Worm (Caenorhabditis elegans) whole organism, L3 larva: ENCODE data around the gene R02D5.9.

ENCODE experiments used
- ZK546.5 ChIP-seq: sonication (generic microtip); optimal IDR thresholded peaks from 2 replicates; lab custom pipeline; 2017; ENCODE audit warnings: missing biosample characterization, missing genetic modification characterization
- aly-2 ChIP-seq: fragments of 150-350 bp; optimal IDR thresholded peaks from 2 replicates; lab custom pipeline; 2014; ENCODE audit warnings: missing biosample characterization, missing genetic modification characterization
- ama-1 ChIP-seq: fragments of 150-350 bp; optimal IDR thresholded peaks from 2 replicates; lab custom pipeline; 2018
- ceh-16 ChIP-seq: sonication (generic microtip); optimal IDR thresholded peaks from 2 replicates; lab custom pipeline; 2017; ENCODE audit warnings: missing biosample characterization, missing genetic modification characterization
- ceh-28 ChIP-seq: fragments of 150-350 bp; optimal IDR thresholded peaks from 2 replicates; lab custom pipeline; 2014; ENCODE audit warnings: missing biosample characterization, missing genetic modification reagents, missing genetic modification characterization
- ceh-9 ChIP-seq: sonication (generic microtip); optimal IDR thresholded peaks from 2 replicates; lab custom pipeline; 2018; ENCODE audit warnings: missing biosample characterization, missing genetic modification characterization
- daf-12 ChIP-seq: fragments of 150-350 bp; optimal IDR thresholded peaks from 2 replicates; lab custom pipeline; 2014; ENCODE audit warnings: missing biosample characterization, missing genetic modification reagents, missing genetic modification characterization
- egl-5 ChIP-seq: fragments of 150-350 bp; optimal IDR thresholded peaks from 2 replicates; lab custom pipeline; 2017; ENCODE audit warnings: missing biosample characterization, missing genetic modification reagents, missing genetic modification characterization, inconsistent platforms
- elt-1 ChIP-seq: fragments of 150-350 bp; optimal IDR thresholded peaks from 2 replicates; lab custom pipeline; 2014; ENCODE audit warnings: missing biosample characterization, missing genetic modification characterization
- elt-2 ChIP-seq: sonication (generic microtip); optimal IDR thresholded peaks from 2 replicates; lab custom pipeline; 2016; ENCODE audit warnings: missing genetic modification reagents, mild to moderate bottlenecking, missing genetic modification characterization, missing compliant biosample characterization
- eor-1 ChIP-seq, 2 experiments: fragments of 150-350 bp; optimal IDR thresholded peaks; 2 replicates each; lab custom pipeline; 2014 to 2018; ENCODE audit warnings: missing biosample characterization in 2 of 2, missing genetic modification characterization in 2 of 2
- fkh-10 ChIP-seq: sonication (generic microtip); optimal IDR thresholded peaks from 2 replicates; lab custom pipeline; 2017; ENCODE audit warnings: missing biosample characterization, missing genetic modification reagents, missing genetic modification characterization
- fkh-2 ChIP-seq: fragments of 150-350 bp; optimal IDR thresholded peaks from 2 replicates; lab custom pipeline; 2014; ENCODE audit warnings: missing biosample characterization, missing genetic modification reagents, missing genetic modification characterization
- fos-1 ChIP-seq: fragments of 150-350 bp; optimal IDR thresholded peaks from 2 replicates; lab custom pipeline; 2014; ENCODE audit warnings: missing biosample characterization, missing genetic modification characterization
- hmg-11 ChIP-seq: sonication (generic microtip); optimal IDR thresholded peaks from 2 replicates; lab custom pipeline; 2016; ENCODE audit warnings: missing genetic modification characterization, missing compliant biosample characterization
- jun-1 ChIP-seq: fragments of 150-350 bp; optimal IDR thresholded peaks from 2 replicates; lab custom pipeline; 2014; ENCODE audit warnings: missing biosample characterization, missing genetic modification reagents, missing genetic modification characterization
- lin-15B ChIP-seq: fragments of 150-350 bp; optimal IDR thresholded peaks from 2 replicates; lab custom pipeline; 2014; ENCODE audit warnings: missing biosample characterization, missing genetic modification characterization
- lin-39 ChIP-seq: fragments of 150-350 bp; optimal IDR thresholded peaks from 2 replicates; lab custom pipeline; 2018; ENCODE audit warnings: missing biosample characterization, missing genetic modification reagents, missing genetic modification characterization
- lsy-12 ChIP-seq: sonication (generic microtip); optimal IDR thresholded peaks from 2 replicates; lab custom pipeline; 2016; ENCODE audit warnings: mild to moderate bottlenecking, missing genetic modification characterization, missing compliant biosample characterization
- mdl-1 ChIP-seq: fragments of 150-350 bp; optimal IDR thresholded peaks from 2 replicates; lab custom pipeline; 2014; ENCODE audit warnings: missing biosample characterization, missing genetic modification characterization
- mml-1 ChIP-seq: fragments of 150-350 bp; sonication (generic microtip); optimal IDR thresholded peaks from 3 replicates; lab custom pipeline; 2014; ENCODE audit warnings: missing biosample characterization, missing genetic modification characterization
- nfya-1 ChIP-seq: sonication (generic microtip); optimal IDR thresholded peaks from 2 replicates; lab custom pipeline; 2017; ENCODE audit warnings: missing genetic modification characterization, mild to moderate bottlenecking, missing compliant biosample characterization, antibody characterized with exemption, moderate library complexity; ENCODE audit not compliant: insufficient read depth
- nhr-11 ChIP-seq: fragments of 150-350 bp; optimal IDR thresholded peaks from 2 replicates; lab custom pipeline; 2014; ENCODE audit warnings: missing biosample characterization, missing genetic modification characterization
- nhr-23 ChIP-seq: fragments of 150-350 bp; optimal IDR thresholded peaks from 2 replicates; lab custom pipeline; 2014; ENCODE audit warnings: missing biosample characterization, missing genetic modification reagents, missing genetic modification characterization
- nhr-237 ChIP-seq: fragments of 150-350 bp; optimal IDR thresholded peaks from 2 replicates; lab custom pipeline; 2014; ENCODE audit warnings: missing biosample characterization, missing genetic modification characterization
- nhr-25 ChIP-seq: sonication (generic microtip); optimal IDR thresholded peaks from 2 replicates; lab custom pipeline; 2017; ENCODE audit warnings: missing biosample characterization, missing genetic modification characterization
- nhr-28 ChIP-seq: fragments of 150-350 bp; optimal IDR thresholded peaks from 2 replicates; lab custom pipeline; 2014; ENCODE audit warnings: missing biosample characterization, missing genetic modification characterization
- nhr-43 ChIP-seq: sonication (generic microtip); optimal IDR thresholded peaks from 2 replicates; lab custom pipeline; 2016; ENCODE audit warnings: mild to moderate bottlenecking, missing genetic modification characterization, missing compliant biosample characterization; ENCODE audit not compliant: poor library complexity, severe bottlenecking
- nhr-67 ChIP-seq: fragments of 150-350 bp; optimal IDR thresholded peaks from 2 replicates; lab custom pipeline; 2014; ENCODE audit warnings: missing biosample characterization, missing genetic modification characterization
- nhr-76 ChIP-seq: fragments of 150-350 bp; sonication (generic microtip); optimal IDR thresholded peaks from 5 replicates; lab custom pipeline; 2014; ENCODE audit warnings: missing biosample characterization, missing genetic modification characterization
- nhr-77 ChIP-seq: fragments of 150-350 bp; optimal IDR thresholded peaks from 2 replicates; lab custom pipeline; 2014; ENCODE audit warnings: missing biosample characterization, missing genetic modification characterization
- pha-4 ChIP-seq: fragments of 150-350 bp; optimal IDR thresholded peaks from 2 replicates; lab custom pipeline; 2014; ENCODE audit warnings: missing biosample characterization, missing genetic modification reagents, missing genetic modification characterization
- pqm-1 ChIP-seq: fragments of 150-350 bp; optimal IDR thresholded peaks from 2 replicates; lab custom pipeline; 2017; ENCODE audit warnings: missing biosample characterization, missing genetic modification characterization, inconsistent platforms
- sea-2 ChIP-seq: fragments of 150-350 bp; sonication (generic microtip); optimal IDR thresholded peaks from 4 replicates; lab custom pipeline; 2014; ENCODE audit warnings: missing biosample characterization, missing genetic modification reagents, missing genetic modification characterization
- unc-62 ChIP-seq: fragments of 150-350 bp; sonication (generic microtip); optimal IDR thresholded peaks from 4 replicates; lab custom pipeline; 2014; ENCODE audit warnings: missing biosample characterization, missing genetic modification reagents, missing genetic modification characterization
- ztf-11 ChIP-seq: fragments of 150-350 bp; optimal IDR thresholded peaks from 2 replicates; lab custom pipeline; 2014; ENCODE audit warnings: missing biosample characterization, missing genetic modification characterization

The R02D5.9 gene

ce11 chrV:14523788-14524582 is 13.1 kb upstream of the R02D5.9 start, which contains the start of gene ril-1:
Gene ril-1 (minus strand): TSS chrV:14524129.
- TF ChIP-seq lsy-12 (tag; lab: Kevin White, UChicago) (no peak), lin-15B (tag; lab: Kevin White, UChicago) (peak; percentile 54), nfya-1 (tag; lab: Kevin White, UChicago) (peak; percentile 64), nhr-28 (tag; lab: Kevin White, UChicago) (no peak), ama-1 (lab: Kevin White, UChicago) (no peak), fos-1 (tag; lab: Kevin White, UChicago) (no peak), hmg-11 (peak; percentile 49), nhr-23 (tag; lab: Kevin White, UChicago) (peak; percentile 7), elt-2 (tag; lab: Kevin White, UChicago) (peak; percentile 48), elt-1 (tag; lab: Kevin White, UChicago) (no peak), nhr-25 (tag; lab: Kevin White, UChicago) (peak; percentile 29), nhr-43 (tag; lab: Kevin White, UChicago) (no peak), pqm-1 (tag; lab: Kevin White, UChicago) (no peak), fkh-2 (tag; lab: Kevin White, UChicago) (no peak), eor-1 (tag; optimal IDR thresholded peaks at IDR 0.05; lab: Kevin White, UChicago) (no peak), mml-1 (tag; lab: Kevin White, UChicago) (no peak)

ce11 chrV:14523105-14523504 is 12.2 kb upstream of the R02D5.9 start, which contains the start of gene C53A5.2:
Gene C53A5.2 (minus strand): TSS chrV:14523205.
- no peak for TF ChIP-seq fos-1 (tag; lab: Kevin White, UChicago)
- TF ChIP-seq nhr-23 (tag; lab: Kevin White, UChicago) = no peak
- no peak for TF ChIP-seq hmg-11
- TF ChIP-seq pha-4 (tag; lab: Kevin White, UChicago) = no peak
- no peak for TF ChIP-seq sea-2 (GFP tag; lab: Kevin White, UChicago)
- no peak for TF ChIP-seq unc-62
- TF ChIP-seq lin-15B (tag; lab: Kevin White, UChicago) = no peak
- no peak for TF ChIP-seq ceh-9 (tag; lab: Kevin White, UChicago)
- TF ChIP-seq mml-1 (tag; lab: Kevin White, UChicago) = no peak
- TF ChIP-seq mdl-1 = no peak
- TF ChIP-seq, all 47 proteins: peak for 0

- TF ChIP-seq ceh-9 (tag; lab: Kevin White, UChicago) (no peak), daf-12 (tag; lab: Kevin White, UChicago) (no peak), aly-2 (tag; lab: Kevin White, UChicago) (no peak), ceh-28 (tag; lab: Kevin White, UChicago) (no peak), fos-1 (tag; lab: Kevin White, UChicago) (no peak), nfya-1 (tag; lab: Kevin White, UChicago) (no peak), nhr-76 (tag; lab: Kevin White, UChicago) (no peak), fkh-10 (no peak)
- TF ChIP-seq, all 47 proteins: peak for 0
Observed at ce11 chrV:14522514-14522913, 11.6 kb upstream of the R02D5.9 start, which contains the start of gene C53A5.16. Gene C53A5.16 (minus strand): TSS chrV:14522614.

ce11 chrV:14521000-14521399 is 10.1 kb upstream of the R02D5.9 start, which contains the start of gene C53A5.17:
Gene C53A5.17 (minus strand): TSS chrV:14521100.
- no peak for TF ChIP-seq nhr-67 (tag; lab: Kevin White, UChicago)
- no peak for TF ChIP-seq lin-39
- TF ChIP-seq hmg-11 = no peak
- no peak for TF ChIP-seq mml-1 (tag; lab: Kevin White, UChicago)
- no peak for TF ChIP-seq nhr-11 (tag; lab: Kevin White, UChicago)
- no peak for TF ChIP-seq ceh-16 (tag; lab: Kevin White, UChicago)
- no peak for TF ChIP-seq elt-2 (tag; lab: Kevin White, UChicago)
- TF ChIP-seq egl-5 = no peak
- no peak for TF ChIP-seq ztf-11 (tag; lab: Kevin White, UChicago)
- TF ChIP-seq nhr-28 (tag; lab: Kevin White, UChicago) = no peak
- TF ChIP-seq sea-2 (GFP tag; lab: Kevin White, UChicago) = no peak
- no peak for TF ChIP-seq ZK546.5
- no peak for TF ChIP-seq nhr-237 (tag; lab: Kevin White, UChicago)
- TF ChIP-seq nfya-1 (tag; lab: Kevin White, UChicago) = no peak
- TF ChIP-seq daf-12 (tag; lab: Kevin White, UChicago) = no peak
- TF ChIP-seq pqm-1 (tag; lab: Kevin White, UChicago) = no peak
- no peak for TF ChIP-seq nhr-77 (tag; lab: Kevin White, UChicago)
- TF ChIP-seq ceh-9 (tag; lab: Kevin White, UChicago) = no peak
- TF ChIP-seq jun-1 (tag; lab: Kevin White, UChicago) = no peak
